Worm (Caenorhabditis elegans): Measurements from ENCODE around the gene srbc-49.

The srbc-49 gene

DNA sequence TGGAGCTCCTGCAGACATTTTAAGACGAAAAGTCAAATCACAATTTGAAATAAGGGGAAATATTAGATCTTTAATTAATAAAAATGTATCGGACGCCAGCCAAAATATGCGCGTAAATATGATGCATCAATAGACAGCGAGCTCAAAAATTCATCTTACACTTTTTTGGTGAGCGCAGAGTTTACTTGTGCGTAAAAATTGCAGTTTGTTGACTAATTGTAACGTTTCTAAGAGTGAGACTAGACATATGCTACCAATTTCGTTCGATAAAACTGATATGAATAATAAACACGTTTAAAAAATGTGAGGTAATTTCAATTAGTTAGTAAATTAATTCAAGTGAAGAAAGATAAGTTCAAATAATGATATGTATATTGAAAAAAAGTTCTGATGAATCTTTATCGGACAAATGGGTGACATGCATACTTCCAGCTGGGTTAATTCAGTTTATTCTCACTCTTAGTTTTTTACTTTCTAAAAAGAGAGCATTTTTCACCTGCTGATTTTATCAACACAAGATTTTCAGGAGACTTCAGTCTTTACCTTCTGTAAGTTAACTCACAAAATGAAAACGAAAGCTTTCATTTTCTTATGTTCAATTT, 42.3 kb upstream of the srbc-49 start, which contains the start of the genes nhr-285 and irld-52:
Gene nhr-285, minus strand, starts transcription at position 101 of the 602 bp plus-strand sequence.
Gene irld-52, plus strand, starts transcription at position 552 of the 602 bp plus-strand sequence.
- TF ChIP-seq daf-12 (tag; optimal IDR thresholded peaks at IDR 0.05) = no peak
- no peak for TF ChIP-seq eor-1 (tag; optimal IDR thresholded peaks at IDR 0.05)
- no peak for TF ChIP-seq hmg-11 (tag; optimal IDR thresholded peaks at IDR 0.05)
- TF ChIP-seq ceh-28 (tag; optimal IDR thresholded peaks at IDR 0.05) = no peak
- TF ChIP-seq nhr-76 (tag; optimal IDR thresholded peaks at IDR 0.05) = no peak
- TF ChIP-seq nhr-25 (tag; optimal IDR thresholded peaks at IDR 0.05) = no peak
- TF ChIP-seq skn-1 (tag; optimal IDR thresholded peaks at IDR 0.05) = no peak
- no peak for TF ChIP-seq mdl-1 (tag; optimal IDR thresholded peaks at IDR 0.05)
- no peak for TF ChIP-seq lsy-12 (tag; optimal IDR thresholded peaks at IDR 0.05)
- TF ChIP-seq nfya-1 (tag; optimal IDR thresholded peaks at IDR 0.05; ENCODE audit: insufficient read depth) = no peak
- no peak for TF ChIP-seq ceh-9 (tag; optimal IDR thresholded peaks at IDR 0.05)
- no peak for TF ChIP-seq nhr-67 (tag; optimal IDR thresholded peaks at IDR 0.05)
- TF ChIP-seq unc-62 (GFP tag; optimal IDR thresholded peaks at IDR 0.05) = no peak
- TF ChIP-seq ztf-11 (tag; optimal IDR thresholded peaks at IDR 0.05) = no peak
- no peak for TF ChIP-seq nhr-237 (tag; optimal IDR thresholded peaks at IDR 0.05)
- no peak for TF ChIP-seq jun-1 (tag; optimal IDR thresholded peaks at IDR 0.05)
- TF ChIP-seq nhr-12 (tag; optimal IDR thresholded peaks at IDR 0.05) = no peak
- TF ChIP-seq ceh-16 (tag; optimal IDR thresholded peaks at IDR 0.05) = no peak
- TF ChIP-seq fkh-10 (GFP tag; optimal IDR thresholded peaks at IDR 0.05) = no peak

DNA sequence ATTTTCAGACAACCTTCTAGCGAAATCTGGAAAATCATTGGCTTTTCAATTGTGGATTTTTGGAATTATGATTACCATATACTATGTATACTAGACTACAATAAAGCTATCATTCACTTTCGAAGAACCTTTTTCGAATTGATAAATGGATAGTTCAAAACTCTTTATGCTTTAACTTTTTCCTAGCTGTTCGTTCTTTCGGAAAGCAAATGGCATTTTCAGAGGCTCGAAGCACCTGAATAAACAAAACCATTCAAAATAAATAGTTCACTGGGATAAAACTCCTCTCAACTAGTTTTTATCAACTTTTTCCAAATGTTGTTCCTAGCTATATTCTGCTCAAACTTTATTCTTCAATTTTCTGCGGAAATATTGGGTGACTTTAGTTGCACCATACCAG, 40.4 kb upstream of the srbc-49 start, which contains the start of gene T26E4.2:
Gene T26E4.2, plus strand, starts transcription at position 301 of the 400 bp plus-strand sequence.
- no peak for TF ChIP-seq pha-4 (tag; optimal IDR thresholded peaks at IDR 0.05)
- no peak for TF ChIP-seq snpc-4 (tag; optimal IDR thresholded peaks at IDR 0.05)
- TF ChIP-seq unc-62 (GFP tag; optimal IDR thresholded peaks at IDR 0.05) = no peak
- no peak for TF ChIP-seq fos-1 (tag; optimal IDR thresholded peaks at IDR 0.05)
- TF ChIP-seq ztf-4 (tag; optimal IDR thresholded peaks at IDR 0.05) = no peak
- TF ChIP-seq nhr-67 (tag; optimal IDR thresholded peaks at IDR 0.05) = no peak
- no peak for TF ChIP-seq skn-1 (tag; optimal IDR thresholded peaks at IDR 0.05)
- TF ChIP-seq nhr-77 (tag; optimal IDR thresholded peaks at IDR 0.05) = no peak

DNA sequence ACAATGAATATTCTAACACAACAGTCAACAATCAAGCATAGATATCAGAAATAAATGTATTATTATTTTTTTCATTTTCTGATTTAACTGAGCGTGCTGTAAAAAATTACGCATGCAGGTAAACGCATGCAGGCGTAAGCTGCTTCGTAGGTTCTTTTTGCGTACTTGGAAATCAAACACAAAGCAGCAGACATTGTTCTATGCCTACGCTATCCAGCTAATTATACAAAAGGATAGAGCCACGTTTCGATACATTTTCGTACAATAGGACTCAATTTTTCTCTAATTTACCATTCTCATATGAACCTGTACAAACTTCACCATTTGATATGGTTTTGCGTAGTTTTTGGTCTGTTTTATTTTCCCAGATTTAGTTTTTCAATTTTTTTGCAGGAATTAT, 39.0 kb upstream of the srbc-49 start, which contains the start of gene T26E4.3:
Gene T26E4.3, plus strand, starts transcription at position 301 of the 400 bp plus-strand sequence.
- TF ChIP-seq snpc-4 (tag; optimal IDR thresholded peaks at IDR 0.05) (no peak), zag-1 (tag; optimal IDR thresholded peaks at IDR 0.05) (no peak), nhr-77 (tag; optimal IDR thresholded peaks at IDR 0.05) (no peak), jun-1 (tag; optimal IDR thresholded peaks at IDR 0.05) (no peak), fkh-10 (GFP tag; optimal IDR thresholded peaks at IDR 0.05) (no peak), egl-27 (tag; optimal IDR thresholded peaks at IDR 0.05) (no peak), elt-2 (tag; optimal IDR thresholded peaks at IDR 0.05) (no peak), ztf-4 (tag; optimal IDR thresholded peaks at IDR 0.05) (no peak), ztf-11 (tag; optimal IDR thresholded peaks at IDR 0.05) (no peak), ceh-16 (tag; optimal IDR thresholded peaks at IDR 0.05) (no peak), elt-1 (tag; optimal IDR thresholded peaks at IDR 0.05) (no peak), nhr-67 (tag; optimal IDR thresholded peaks at IDR 0.05) (no peak), nhr-43 (tag; optimal IDR thresholded peaks at IDR 0.05; ENCODE audit: poor library complexity, severe bottlenecking) (no peak), nhr-23 (tag; optimal IDR thresholded peaks at IDR 0.05) (no peak), eor-1 (tag; optimal IDR thresholded peaks at IDR 0.05) (no peak), daf-12 (tag; optimal IDR thresholded peaks at IDR 0.05) (no peak), lin-39 (tag; optimal IDR thresholded peaks at IDR 0.05) (no peak), nfya-1 (tag; optimal IDR thresholded peaks at IDR 0.05; ENCODE audit: insufficient read depth) (no peak), nhr-25 (tag; optimal IDR thresholded peaks at IDR 0.05) (no peak)

DNA sequence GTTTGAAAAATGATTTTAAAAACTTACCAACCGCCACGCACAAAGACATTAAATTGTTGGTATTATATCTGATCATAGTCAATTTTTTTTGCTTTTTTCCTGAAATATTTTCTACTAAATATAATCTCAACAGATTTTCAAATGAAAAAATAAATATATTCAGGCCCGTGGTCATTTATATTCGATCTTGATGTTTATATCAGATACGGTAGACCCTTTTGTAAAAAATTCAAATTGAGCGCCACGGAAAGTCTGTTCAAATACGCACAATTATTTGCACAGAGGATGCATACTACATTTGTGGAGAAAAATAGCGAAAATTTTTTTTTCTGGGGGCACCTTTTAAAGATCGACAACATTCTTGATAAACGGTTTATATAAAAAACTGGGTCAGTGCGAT, 29.1 kb upstream of the srbc-49 start, which contains the start of gene T26E4.4:
Gene T26E4.4, minus strand, starts transcription at position 101 of the 400 bp plus-strand sequence.
- TF ChIP-seq nhr-43 (tag; optimal IDR thresholded peaks at IDR 0.05; ENCODE audit: poor library complexity, severe bottlenecking) (no peak), mdl-1 (tag; optimal IDR thresholded peaks at IDR 0.05) (no peak), daf-12 (tag; optimal IDR thresholded peaks at IDR 0.05) (no peak), nhr-237 (tag; optimal IDR thresholded peaks at IDR 0.05) (no peak), sea-2 (GFP tag; optimal IDR thresholded peaks at IDR 0.05) (no peak), nhr-12 (tag; optimal IDR thresholded peaks at IDR 0.05) (no peak), lin-39 (tag; optimal IDR thresholded peaks at IDR 0.05) (no peak), elt-2 (tag; optimal IDR thresholded peaks at IDR 0.05) (no peak), pqm-1 (tag; optimal IDR thresholded peaks at IDR 0.05) (no peak), pha-4 (tag; optimal IDR thresholded peaks at IDR 0.05) (no peak), lin-15B (tag; optimal IDR thresholded peaks at IDR 0.05) (no peak), nhr-28 (tag; optimal IDR thresholded peaks at IDR 0.05) (no peak), lsy-12 (tag; optimal IDR thresholded peaks at IDR 0.05) (no peak), nhr-25 (tag; optimal IDR thresholded peaks at IDR 0.05) (no peak), nfya-1 (tag; optimal IDR thresholded peaks at IDR 0.05; ENCODE audit: insufficient read depth) (no peak)

All from whole organism, L3 larva.